Worm (Caenorhabditis elegans): Measurements from ENCODE around the gene ZC196.9.

The ZC196.9 gene

DNA sequence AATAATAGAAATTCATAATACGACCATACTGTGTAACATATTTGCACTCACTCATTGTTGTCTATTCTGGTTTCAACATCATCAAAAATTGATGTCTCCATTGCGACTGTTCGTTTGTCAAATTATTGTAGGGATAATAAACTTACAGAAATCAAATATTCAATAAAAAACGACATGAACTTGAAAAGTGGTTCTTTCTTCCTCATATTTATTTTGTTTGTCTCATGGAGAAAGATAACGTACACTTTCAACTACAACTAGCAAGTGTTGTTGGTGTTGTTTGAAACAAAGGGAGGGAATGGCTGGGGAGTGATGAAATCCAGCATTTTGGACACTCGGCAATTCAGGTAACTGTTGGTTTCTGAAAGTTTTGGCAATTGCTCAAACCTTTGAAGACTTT, 39.0 kb upstream of the ZC196.9 start, which contains the start of gene B0507.9:
Gene B0507.9, minus strand, starts transcription at position 101 of the 400 bp plus-strand sequence.
- TF ChIP-seq F13C5.2 (tag; optimal IDR thresholded peaks at IDR 0.05) (no peak), hnd-1 (tag; optimal IDR thresholded peaks at IDR 0.05) (no peak), aly-1 (tag; optimal IDR thresholded peaks at IDR 0.05) (no peak), ceh-13 (GFP tag; optimal IDR thresholded peaks at IDR 0.05) (no peak), hmbx-1 (tag; optimal IDR thresholded peaks at IDR 0.05) (no peak), ama-1 (optimal IDR thresholded peaks at IDR 0.05) (no peak), flt-1 (GFP tag; IDR thresholded peaks at IDR 0.05) (no peak), B0310.2 (tag; optimal IDR thresholded peaks at IDR 0.05) (no peak), tra-4 (tag; optimal IDR thresholded peaks at IDR 0.05) (no peak), tbx-11 (GFP tag; IDR thresholded peaks at IDR 0.05) (no peak), ets-7 (tag; optimal IDR thresholded peaks at IDR 0.05) (no peak), sea-1 (GFP tag; conservative IDR thresholded peaks at IDR 0.05) (no peak), hmg-4 (GFP tag; optimal IDR thresholded peaks at IDR 0.05) (no peak), tbx-37 (GFP tag; conservative IDR thresholded peaks at IDR 0.05) (no peak), ceh-36 (tag; optimal IDR thresholded peaks at IDR 0.05) (no peak), scrt-1 (GFP tag; IDR thresholded peaks at IDR 0.05) (no peak), pes-1 (GFP tag; IDR thresholded peaks at IDR 0.05) (no peak)

DNA sequence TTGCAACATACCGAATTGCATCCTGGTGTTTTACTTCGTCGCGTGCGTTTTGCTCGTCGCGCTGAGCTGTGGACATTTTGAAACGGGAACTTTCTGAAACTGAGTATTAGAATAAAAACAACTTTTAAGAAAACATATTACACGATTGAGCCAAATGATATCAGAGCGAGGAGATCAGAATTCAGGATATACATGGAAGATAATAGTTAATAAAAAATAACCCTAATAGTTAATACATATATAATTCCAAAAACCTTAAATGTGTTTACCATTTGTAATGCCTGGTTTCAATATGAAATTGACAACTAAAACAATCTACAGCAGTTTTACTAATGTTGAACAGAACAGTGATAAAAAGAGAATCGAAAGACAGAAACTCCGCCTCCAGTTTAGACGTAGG, 35.9 kb upstream of the ZC196.9 start, which contains the start of gene B0507.8:
Gene B0507.8, minus strand, starts transcription at position 101 of the 400 bp plus-strand sequence.
- TF ChIP-seq aly-1 (tag; optimal IDR thresholded peaks at IDR 0.05) (no peak), flt-1 (GFP tag; IDR thresholded peaks at IDR 0.05) (no peak), hmg-4 (GFP tag; optimal IDR thresholded peaks at IDR 0.05) (no peak), ama-1 (optimal IDR thresholded peaks at IDR 0.05) (no peak), tbx-11 (GFP tag; IDR thresholded peaks at IDR 0.05) (no peak), sea-1 (GFP tag; conservative IDR thresholded peaks at IDR 0.05) (no peak), hmbx-1 (tag; optimal IDR thresholded peaks at IDR 0.05) (no peak), F13C5.2 (tag; optimal IDR thresholded peaks at IDR 0.05) (no peak), ceh-36 (tag; optimal IDR thresholded peaks at IDR 0.05) (no peak), ets-7 (tag; optimal IDR thresholded peaks at IDR 0.05) (no peak), B0310.2 (tag; optimal IDR thresholded peaks at IDR 0.05) (no peak), tbx-37 (GFP tag; conservative IDR thresholded peaks at IDR 0.05) (no peak), tra-4 (tag; optimal IDR thresholded peaks at IDR 0.05) (no peak), hnd-1 (tag; optimal IDR thresholded peaks at IDR 0.05) (no peak), pes-1 (GFP tag; IDR thresholded peaks at IDR 0.05) (no peak)

ce11 chrV:8760416-8760815, 33.4 kb upstream of the ZC196.9 start, which contains the start of gene ddn-1:
Gene ddn-1, minus strand, starts transcription at chrV:8760516.
- TF ChIP-seq tra-4 (tag; optimal IDR thresholded peaks at IDR 0.05) (no peak), tbx-37 (GFP tag; conservative IDR thresholded peaks at IDR 0.05) (no peak), tbx-11 (GFP tag; IDR thresholded peaks at IDR 0.05) (no peak), B0310.2 (tag; optimal IDR thresholded peaks at IDR 0.05) (no peak), aly-1 (tag; optimal IDR thresholded peaks at IDR 0.05) (no peak), ama-1 (optimal IDR thresholded peaks at IDR 0.05) (no peak), F13C5.2 (tag; optimal IDR thresholded peaks at IDR 0.05) (no peak), scrt-1 (GFP tag; IDR thresholded peaks at IDR 0.05) (no peak)

- TF ChIP-seq tra-4 (tag; optimal IDR thresholded peaks at IDR 0.05) (no peak), sea-1 (GFP tag; conservative IDR thresholded peaks at IDR 0.05) (no peak), tbx-11 (GFP tag; IDR thresholded peaks at IDR 0.05) (no peak), F13C5.2 (tag; optimal IDR thresholded peaks at IDR 0.05) (no peak), pes-1 (GFP tag; IDR thresholded peaks at IDR 0.05) (no peak), ets-7 (tag; optimal IDR thresholded peaks at IDR 0.05) (no peak), ceh-36 (tag; optimal IDR thresholded peaks at IDR 0.05) (no peak), B0310.2 (tag; optimal IDR thresholded peaks at IDR 0.05) (no peak), ceh-13 (GFP tag; optimal IDR thresholded peaks at IDR 0.05) (no peak), hnd-1 (tag; optimal IDR thresholded peaks at IDR 0.05) (no peak), scrt-1 (GFP tag; IDR thresholded peaks at IDR 0.05) (no peak), aly-1 (tag; optimal IDR thresholded peaks at IDR 0.05) (no peak), flt-1 (GFP tag; IDR thresholded peaks at IDR 0.05) (no peak), tbx-37 (GFP tag; conservative IDR thresholded peaks at IDR 0.05) (no peak), ama-1 (optimal IDR thresholded peaks at IDR 0.05) (no peak), hmbx-1 (tag; optimal IDR thresholded peaks at IDR 0.05) (no peak), hmg-4 (GFP tag; optimal IDR thresholded peaks at IDR 0.05) (no peak)
Observed at ce11 chrV:8758618-8759017, 31.6 kb upstream of the ZC196.9 start, which contains the start of gene B0507.7. Gene B0507.7, minus strand, starts transcription at chrV:8758718.

- TF ChIP-seq aly-1 (tag; optimal IDR thresholded peaks at IDR 0.05) (no peak), sea-1 (GFP tag; conservative IDR thresholded peaks at IDR 0.05) (no peak), tbx-37 (GFP tag; conservative IDR thresholded peaks at IDR 0.05) (no peak), ceh-36 (tag; optimal IDR thresholded peaks at IDR 0.05) (no peak), F13C5.2 (tag; optimal IDR thresholded peaks at IDR 0.05) (no peak)
Observed at ce11 chrV:8754670-8755069, 27.7 kb upstream of the ZC196.9 start, which contains the start of gene B0507.4. Gene B0507.4, plus strand, starts transcription at chrV:8754970.

- TF ChIP-seq scrt-1 (GFP tag; IDR thresholded peaks at IDR 0.05) (no peak), ceh-13 (GFP tag; optimal IDR thresholded peaks at IDR 0.05) (no peak), pes-1 (GFP tag; IDR thresholded peaks at IDR 0.05) (no peak)
Observed at ce11 chrV:8753395-8753794, 26.4 kb upstream of the ZC196.9 start, which contains the start of gene B0507.5. Gene B0507.5, plus strand, starts transcription at chrV:8753695.

DNA sequence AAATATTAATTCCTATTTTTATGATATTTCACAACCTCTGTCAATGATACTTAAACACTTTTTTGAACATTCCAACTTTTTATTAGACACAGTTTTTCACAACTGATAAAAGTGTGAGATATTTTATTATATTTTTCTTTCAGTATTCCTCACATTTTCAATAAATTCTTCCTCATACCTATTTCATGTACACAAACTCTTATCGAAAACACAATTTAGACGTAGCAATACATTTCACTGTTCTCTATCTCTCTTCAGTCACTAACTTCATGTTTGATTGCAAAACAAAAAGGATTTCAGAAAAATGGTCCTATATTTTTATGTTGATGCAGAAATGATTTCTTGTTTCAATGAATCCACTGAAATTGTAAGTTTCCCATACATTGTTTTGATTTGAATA, 18.9 kb upstream of the ZC196.9 start, which contains the start of gene B0507.6:
Gene B0507.6, plus strand, starts transcription at position 301 of the 400 bp plus-strand sequence.
- TF ChIP-seq sea-1 (GFP tag; conservative IDR thresholded peaks at IDR 0.05) (no peak), ets-7 (tag; optimal IDR thresholded peaks at IDR 0.05) (no peak), aly-1 (tag; optimal IDR thresholded peaks at IDR 0.05) (no peak), F13C5.2 (tag; optimal IDR thresholded peaks at IDR 0.05) (no peak), hmg-4 (GFP tag; optimal IDR thresholded peaks at IDR 0.05) (no peak), ceh-36 (tag; optimal IDR thresholded peaks at IDR 0.05) (no peak), tbx-11 (GFP tag; IDR thresholded peaks at IDR 0.05) (no peak), tra-4 (tag; optimal IDR thresholded peaks at IDR 0.05) (no peak), tbx-37 (GFP tag; conservative IDR thresholded peaks at IDR 0.05) (no peak), hmbx-1 (tag; optimal IDR thresholded peaks at IDR 0.05) (no peak), flt-1 (GFP tag; IDR thresholded peaks at IDR 0.05) (no peak), pes-1 (GFP tag; IDR thresholded peaks at IDR 0.05) (no peak), ama-1 (optimal IDR thresholded peaks at IDR 0.05) (no peak), scrt-1 (GFP tag; IDR thresholded peaks at IDR 0.05) (no peak), B0310.2 (tag; optimal IDR thresholded peaks at IDR 0.05) (no peak), ceh-13 (GFP tag; optimal IDR thresholded peaks at IDR 0.05) (no peak)

Data from whole organism, early embryonic.